Worm (Caenorhabditis elegans): ENCODE results near the gene fln-2.

fln-2 gene

ce11 chrX:9467573-9467972, 70.1 kb downstream of the fln-2 start (continued):
- TF ChIP-seq pag-3 (tag; optimal IDR thresholded peaks at IDR 0.05; ENCODE audit: borderline replicate concordance, insufficient read depth): no peak
- peak; percentile 87 for TF ChIP-seq dsc-1 (tag; optimal IDR thresholded peaks at IDR 0.05)
- no peak for TF ChIP-seq hpl-2 (GFP tag; optimal IDR thresholded peaks at IDR 0.05)
- peak; percentile 23 for TF ChIP-seq isw-1 (GFP tag; IDR thresholded peaks at IDR 0.05)
- peak; percentile 4 for TF ChIP-seq nhr-76 (tag; optimal IDR thresholded peaks at IDR 0.05)
- TF ChIP-seq hlh-17 (GFP tag; optimal IDR thresholded peaks at IDR 0.05; ENCODE audit: borderline replicate concordance): no peak
- no peak for TF ChIP-seq sup-37 (GFP tag; optimal IDR thresholded peaks at IDR 0.05)
- TF ChIP-seq zip-4 (GFP tag; optimal IDR thresholded peaks at IDR 0.05): peak; percentile 27
- TF ChIP-seq lin-14 (GFP tag; optimal IDR thresholded peaks at IDR 0.05): peak; percentile 60
- TF ChIP-seq snpc-4 (tag; optimal IDR thresholded peaks at IDR 0.05): peak; percentile 28
- TF ChIP-seq nhr-84 (tag; optimal IDR thresholded peaks at IDR 0.05): no peak
- TF ChIP-seq unc-62 (GFP tag; optimal IDR thresholded peaks at IDR 0.05): no peak
- no peak for TF ChIP-seq vab-15 (tag; optimal IDR thresholded peaks at IDR 0.05)
- TF ChIP-seq mab-9 (GFP tag; IDR thresholded peaks at IDR 0.05): peak; percentile 48
- TF ChIP-seq fos-1 (tag; optimal IDR thresholded peaks at IDR 0.05): peak; percentile 70
- TF ChIP-seq nhr-28 (tag; optimal IDR thresholded peaks at IDR 0.05): no peak
- no peak for TF ChIP-seq nhr-11 (tag; optimal IDR thresholded peaks at IDR 0.05)
- TF ChIP-seq dpl-1 (GFP tag; optimal IDR thresholded peaks at IDR 0.05): no peak
- TF ChIP-seq sptf-1 (tag; optimal IDR thresholded peaks at IDR 0.05): no peak
- TF ChIP-seq C16A3.4 (tag; optimal IDR thresholded peaks at IDR 0.05): peak; percentile 67
- peak; percentile 32 for TF ChIP-seq lin-39 (tag; optimal IDR thresholded peaks at IDR 0.05)
- no peak for TF ChIP-seq egl-27 (tag; optimal IDR thresholded peaks at IDR 0.05)
- TF ChIP-seq lin-13 (GFP tag; optimal IDR thresholded peaks at IDR 0.05): peak; percentile 5
- peak; percentile 75 for TF ChIP-seq nhr-71 (tag; optimal IDR thresholded peaks at IDR 0.05)
- peak; percentile 72 for TF ChIP-seq rnt-1 (tag; optimal IDR thresholded peaks at IDR 0.05)
- no peak for TF ChIP-seq nhr-12 (tag; optimal IDR thresholded peaks at IDR 0.05)
- TF ChIP-seq ets-5 (GFP tag; IDR thresholded peaks at IDR 0.05): no peak
- peak in 1 of 2 experiments; percentile 66 for TF ChIP-seq mdl-1 (tag; optimal IDR thresholded peaks at IDR 0.05)
- peak; percentile 18 for TF ChIP-seq aha-1 (tag; optimal IDR thresholded peaks at IDR 0.05)
- TF ChIP-seq ceh-90 (tag; optimal IDR thresholded peaks at IDR 0.05): no peak
- TF ChIP-seq unc-30 (tag; optimal IDR thresholded peaks at IDR 0.05): no peak
- TF ChIP-seq C04F5.9 (tag; optimal IDR thresholded peaks at IDR 0.05): no peak
- no peak for TF ChIP-seq aly-2 (tag; optimal IDR thresholded peaks at IDR 0.05)
- TF ChIP-seq grh-1 (GFP tag; IDR thresholded peaks at IDR 0.05): no peak
- no peak for TF ChIP-seq mef-2 (tag; optimal IDR thresholded peaks at IDR 0.05)
- TF ChIP-seq jun-1 (tag; optimal IDR thresholded peaks at IDR 0.05): peak; percentile 60
- TF ChIP-seq zag-1 (tag; optimal IDR thresholded peaks at IDR 0.05): no peak
- peak; percentile 77 for TF ChIP-seq ceh-8 (GFP tag; optimal IDR thresholded peaks at IDR 0.05)
- TF ChIP-seq efl-3 (GFP tag; optimal IDR thresholded peaks at IDR 0.05): peak; percentile 28

DNA sequence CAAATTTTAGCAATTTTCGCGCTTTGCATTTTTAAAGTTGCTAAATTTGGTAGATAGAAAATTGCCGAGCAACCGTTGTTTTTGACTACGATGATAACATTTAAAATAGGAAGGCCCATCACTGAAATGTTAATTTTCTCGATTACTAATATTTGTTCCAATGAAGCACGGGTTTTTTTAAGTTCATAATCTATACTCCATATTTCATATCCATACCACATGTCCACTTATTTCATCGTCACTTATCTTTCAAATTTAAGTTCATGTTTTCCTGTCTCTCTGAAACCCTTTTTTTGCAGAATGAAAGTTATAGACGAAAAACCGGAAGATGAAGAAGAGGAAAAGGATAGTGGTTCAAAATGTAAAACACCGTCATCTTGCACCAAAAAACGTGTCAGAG, 74.7 kb downstream of the fln-2 start, which contains the start of gene gap-2:
TSS of gene gap-2 (plus strand) at position 301 of the 400 bp plus-strand sequence.
- TF ChIP-seq swsn-7 (tag; optimal IDR thresholded peaks at IDR 0.05): no peak
- no peak for TF ChIP-seq ceh-88 (GFP tag; IDR thresholded peaks at IDR 0.05)
- TF ChIP-seq fkh-4 (tag; optimal IDR thresholded peaks at IDR 0.05; ENCODE audit: borderline replicate concordance): no peak
- TF ChIP-seq unc-62 (GFP tag; optimal IDR thresholded peaks at IDR 0.05): no peak
- no peak for TF ChIP-seq ets-5 (GFP tag; IDR thresholded peaks at IDR 0.05)
- TF ChIP-seq nhr-11 (tag; optimal IDR thresholded peaks at IDR 0.05): no peak
- no peak for TF ChIP-seq sup-37 (GFP tag; optimal IDR thresholded peaks at IDR 0.05)
- TF ChIP-seq unc-98 (GFP tag; IDR thresholded peaks at IDR 0.05): no peak
